Worm (Caenorhabditis elegans) whole organism, L3 larva: ENCODE results near the gene srd-19.

ENCODE experiments used
- R02D3.7 ChIP-seq: fragments of 150-350 bp; optimal IDR thresholded peaks from 2 replicates; lab custom pipeline; 2014; ENCODE audit warnings: missing biosample characterization, missing genetic modification characterization
- ZK546.5 ChIP-seq: sonication (generic microtip); optimal IDR thresholded peaks from 2 replicates; lab custom pipeline; 2017; ENCODE audit warnings: missing biosample characterization, missing genetic modification characterization
- aly-2 ChIP-seq: fragments of 150-350 bp; optimal IDR thresholded peaks from 2 replicates; lab custom pipeline; 2014; ENCODE audit warnings: missing biosample characterization, missing genetic modification characterization
- ama-1 ChIP-seq: fragments of 150-350 bp; optimal IDR thresholded peaks from 2 replicates; lab custom pipeline; 2018
- ceh-28 ChIP-seq: fragments of 150-350 bp; optimal IDR thresholded peaks from 2 replicates; lab custom pipeline; 2014; ENCODE audit warnings: missing biosample characterization, missing genetic modification reagents, missing genetic modification characterization
- ceh-82 ChIP-seq: fragments of 150-350 bp; optimal IDR thresholded peaks from 2 replicates; lab custom pipeline; 2014; ENCODE audit warnings: missing biosample characterization, missing genetic modification characterization
- daf-12 ChIP-seq: fragments of 150-350 bp; optimal IDR thresholded peaks from 2 replicates; lab custom pipeline; 2014; ENCODE audit warnings: missing biosample characterization, missing genetic modification reagents, missing genetic modification characterization
- egl-27 ChIP-seq: sonication (generic microtip); optimal IDR thresholded peaks from 4 replicates; lab custom pipeline; 2017; ENCODE audit warnings: missing biosample characterization, missing genetic modification reagents, missing genetic modification characterization
- egl-5 ChIP-seq: fragments of 150-350 bp; optimal IDR thresholded peaks from 2 replicates; lab custom pipeline; 2017; ENCODE audit warnings: missing biosample characterization, missing genetic modification reagents, missing genetic modification characterization, inconsistent platforms
- elt-1 ChIP-seq: fragments of 150-350 bp; optimal IDR thresholded peaks from 2 replicates; lab custom pipeline; 2014; ENCODE audit warnings: missing biosample characterization, missing genetic modification characterization
- elt-2 ChIP-seq: sonication (generic microtip); optimal IDR thresholded peaks from 2 replicates; lab custom pipeline; 2016; ENCODE audit warnings: missing genetic modification reagents, mild to moderate bottlenecking, missing genetic modification characterization, missing compliant biosample characterization
- elt-3 ChIP-seq, 3 experiments: fragments of 150-350 bp in 1 of 3; sonication (generic microtip) in 2 of 3; optimal IDR thresholded peaks; 2 replicates in 2 of 3; 4 replicates in 1 of 3; lab custom pipeline; 2014 to 2017; ENCODE audit warnings: missing biosample characterization in 3 of 3, missing genetic modification characterization in 3 of 3
- eor-1 ChIP-seq, 2 experiments: fragments of 150-350 bp; optimal IDR thresholded peaks; 2 replicates each; lab custom pipeline; 2014 to 2018; ENCODE audit warnings: missing biosample characterization in 2 of 2, missing genetic modification characterization in 2 of 2
- fkh-10 ChIP-seq: sonication (generic microtip); optimal IDR thresholded peaks from 2 replicates; lab custom pipeline; 2017; ENCODE audit warnings: missing biosample characterization, missing genetic modification reagents, missing genetic modification characterization
- fkh-2 ChIP-seq: fragments of 150-350 bp; optimal IDR thresholded peaks from 2 replicates; lab custom pipeline; 2014; ENCODE audit warnings: missing biosample characterization, missing genetic modification reagents, missing genetic modification characterization
- fos-1 ChIP-seq: fragments of 150-350 bp; optimal IDR thresholded peaks from 2 replicates; lab custom pipeline; 2014; ENCODE audit warnings: missing biosample characterization, missing genetic modification characterization
- hmg-11 ChIP-seq: sonication (generic microtip); optimal IDR thresholded peaks from 2 replicates; lab custom pipeline; 2016; ENCODE audit warnings: missing genetic modification characterization, missing compliant biosample characterization
- jun-1 ChIP-seq: fragments of 150-350 bp; optimal IDR thresholded peaks from 2 replicates; lab custom pipeline; 2014; ENCODE audit warnings: missing biosample characterization, missing genetic modification reagents, missing genetic modification characterization
- lin-15B ChIP-seq: fragments of 150-350 bp; optimal IDR thresholded peaks from 2 replicates; lab custom pipeline; 2014; ENCODE audit warnings: missing biosample characterization, missing genetic modification characterization
- lin-39 ChIP-seq: fragments of 150-350 bp; optimal IDR thresholded peaks from 2 replicates; lab custom pipeline; 2018; ENCODE audit warnings: missing biosample characterization, missing genetic modification reagents, missing genetic modification characterization
- lsy-12 ChIP-seq: sonication (generic microtip); optimal IDR thresholded peaks from 2 replicates; lab custom pipeline; 2016; ENCODE audit warnings: mild to moderate bottlenecking, missing genetic modification characterization, missing compliant biosample characterization
- mml-1 ChIP-seq: fragments of 150-350 bp; sonication (generic microtip); optimal IDR thresholded peaks from 3 replicates; lab custom pipeline; 2014; ENCODE audit warnings: missing biosample characterization, missing genetic modification characterization
- nfya-1 ChIP-seq: sonication (generic microtip); optimal IDR thresholded peaks from 2 replicates; lab custom pipeline; 2017; ENCODE audit warnings: missing genetic modification characterization, mild to moderate bottlenecking, missing compliant biosample characterization, antibody characterized with exemption, moderate library complexity; ENCODE audit not compliant: insufficient read depth
- nhr-12 ChIP-seq: fragments of 150-350 bp; optimal IDR thresholded peaks from 2 replicates; lab custom pipeline; 2014; ENCODE audit warnings: missing biosample characterization, missing genetic modification characterization
- nhr-23 ChIP-seq: fragments of 150-350 bp; optimal IDR thresholded peaks from 2 replicates; lab custom pipeline; 2014; ENCODE audit warnings: missing biosample characterization, missing genetic modification reagents, missing genetic modification characterization
- nhr-237 ChIP-seq: fragments of 150-350 bp; optimal IDR thresholded peaks from 2 replicates; lab custom pipeline; 2014; ENCODE audit warnings: missing biosample characterization, missing genetic modification characterization
- nhr-28 ChIP-seq: fragments of 150-350 bp; optimal IDR thresholded peaks from 2 replicates; lab custom pipeline; 2014; ENCODE audit warnings: missing biosample characterization, missing genetic modification characterization
- nhr-67 ChIP-seq: fragments of 150-350 bp; optimal IDR thresholded peaks from 2 replicates; lab custom pipeline; 2014; ENCODE audit warnings: missing biosample characterization, missing genetic modification characterization
- nhr-77 ChIP-seq: fragments of 150-350 bp; optimal IDR thresholded peaks from 2 replicates; lab custom pipeline; 2014; ENCODE audit warnings: missing biosample characterization, missing genetic modification characterization
- pqm-1 ChIP-seq: fragments of 150-350 bp; optimal IDR thresholded peaks from 2 replicates; lab custom pipeline; 2017; ENCODE audit warnings: missing biosample characterization, missing genetic modification characterization, inconsistent platforms
- sea-2 ChIP-seq: fragments of 150-350 bp; sonication (generic microtip); optimal IDR thresholded peaks from 4 replicates; lab custom pipeline; 2014; ENCODE audit warnings: missing biosample characterization, missing genetic modification reagents, missing genetic modification characterization
- skn-1 ChIP-seq: fragments of 150-350 bp; optimal IDR thresholded peaks from 2 replicates; lab custom pipeline; 2014; ENCODE audit warnings: missing biosample characterization, missing genetic modification characterization
- snpc-4 ChIP-seq: fragments of 150-350 bp; optimal IDR thresholded peaks from 2 replicates; lab custom pipeline; 2014; ENCODE audit warnings: missing biosample characterization, missing genetic modification characterization
- tbx-2 ChIP-seq: sonication (generic microtip); optimal IDR thresholded peaks from 2 replicates; lab custom pipeline; 2016; ENCODE audit warnings: mild to moderate bottlenecking, missing genetic modification characterization, missing compliant biosample characterization
- unc-39 ChIP-seq: sonication (generic microtip); optimal IDR thresholded peaks from 4 replicates; lab custom pipeline; 2017; ENCODE audit warnings: missing biosample characterization, missing genetic modification characterization
- unc-62 ChIP-seq: fragments of 150-350 bp; sonication (generic microtip); optimal IDR thresholded peaks from 4 replicates; lab custom pipeline; 2014; ENCODE audit warnings: missing biosample characterization, missing genetic modification reagents, missing genetic modification characterization
- zag-1 ChIP-seq: fragments of 150-350 bp; optimal IDR thresholded peaks from 2 replicates; lab custom pipeline; 2014; ENCODE audit warnings: missing biosample characterization, missing genetic modification characterization
- ztf-11 ChIP-seq: fragments of 150-350 bp; optimal IDR thresholded peaks from 2 replicates; lab custom pipeline; 2014; ENCODE audit warnings: missing biosample characterization, missing genetic modification characterization
- ztf-4 ChIP-seq: fragments of 150-350 bp; optimal IDR thresholded peaks from 2 replicates; lab custom pipeline; 2014; ENCODE audit warnings: missing biosample characterization, missing genetic modification characterization

Gene srd-19

ce11 chrV:13427378-13427777 is 1.2 kb downstream of the srd-19 start:
- no peak for TF ChIP-seq hmg-11 (tag; lab: Kevin White, UChicago)
- TF ChIP-seq lin-15B (tag; lab: Kevin White, UChicago), result no peak
- TF ChIP-seq nhr-23 (tag; lab: Kevin White, UChicago), result no peak
- TF ChIP-seq zag-1 (tag; lab: Kevin White, UChicago), result no peak
- no peak for TF ChIP-seq elt-2 (tag; lab: Kevin White, UChicago)
- no peak for TF ChIP-seq tbx-2
- TF ChIP-seq daf-12 (tag; lab: Kevin White, UChicago), result no peak
- no peak for TF ChIP-seq nhr-77
- no peak for TF ChIP-seq ama-1 (lab: Kevin White, UChicago)
- no peak for TF ChIP-seq snpc-4 (tag; lab: Kevin White, UChicago)
- no peak for TF ChIP-seq lin-39
- TF ChIP-seq fkh-2 (tag; lab: Kevin White, UChicago), result no peak

DNA sequence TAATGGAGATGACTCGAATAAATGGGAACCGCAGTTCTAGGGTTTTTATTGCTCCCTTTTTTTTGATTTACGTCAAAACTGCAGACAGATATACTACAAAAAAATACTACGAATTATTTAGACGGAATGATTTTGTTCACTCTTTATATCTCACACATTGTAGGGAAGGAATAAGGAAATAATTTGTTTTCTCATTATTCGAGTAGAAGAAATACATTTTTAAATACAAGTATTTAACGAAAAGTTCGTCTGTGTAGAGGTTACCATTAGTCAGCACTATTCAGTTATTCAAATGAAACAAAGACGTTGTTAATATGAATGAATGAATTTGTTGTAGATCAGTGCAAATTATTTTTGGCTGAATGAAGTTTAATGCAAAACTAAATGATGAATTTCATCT is 1.8 kb downstream of the srd-19 start, which contains the start of gene srd-18:
Gene srd-18, minus strand, starts transcription at position 101 of the 400 bp plus-strand sequence.
- TF ChIP-seq ztf-4 (tag; lab: Kevin White, UChicago) (no peak), R02D3.7 (tag; lab: Kevin White, UChicago) (no peak), nfya-1 (no peak), nhr-67 (tag; lab: Kevin White, UChicago) (no peak), snpc-4 (tag; lab: Kevin White, UChicago) (no peak), eor-1 (tag; optimal IDR thresholded peaks at IDR 0.05; lab: Kevin White, UChicago) (no peak), nhr-237 (tag; lab: Kevin White, UChicago) (no peak), ama-1 (lab: Kevin White, UChicago) (no peak), fos-1 (no peak), pqm-1 (tag; lab: Kevin White, UChicago) (no peak), elt-1 (no peak), sea-2 (GFP tag; lab: Kevin White, UChicago) (no peak)

DNA sequence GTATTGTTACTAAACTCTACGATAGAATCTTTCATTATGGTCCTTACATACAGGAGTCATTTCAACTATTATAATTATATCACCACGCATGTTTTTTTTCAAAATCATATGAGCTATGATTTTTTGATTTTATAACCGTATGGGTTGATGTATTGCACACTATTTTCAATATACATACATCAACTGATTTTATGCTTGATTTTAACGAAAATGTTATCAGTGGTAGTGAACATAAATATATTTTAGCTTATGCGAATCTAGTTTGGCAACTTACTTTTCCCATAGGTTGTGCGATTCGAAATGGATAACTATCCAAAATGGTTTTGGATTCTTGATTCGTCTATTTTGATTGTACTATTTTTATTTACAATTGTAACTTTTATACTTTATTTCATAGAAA is 5.0 kb downstream of the srd-19 start, which contains the start of gene srv-10:
Gene srv-10, plus strand, starts transcription at position 301 of the 400 bp plus-strand sequence.
- TF ChIP-seq nhr-28 (tag; lab: Kevin White, UChicago) (no peak), pqm-1 (tag; lab: Kevin White, UChicago) (no peak), nhr-23 (tag; lab: Kevin White, UChicago) (no peak), jun-1 (no peak), zag-1 (tag; lab: Kevin White, UChicago) (no peak), lin-39 (no peak), egl-27 (tag; lab: Kevin White, UChicago) (no peak), nhr-12 (tag; lab: Kevin White, UChicago) (no peak), ztf-11 (no peak)

ce11 chrV:13423045-13423444 is 5.5 kb downstream of the srd-19 start, which contains the start of gene srv-9:
TSS of gene srv-9 (minus strand) at chrV:13423145.
- no peak for TF ChIP-seq egl-5 (tag; lab: Kevin White, UChicago)
- no peak for TF ChIP-seq eor-1 (tag; optimal IDR thresholded peaks at IDR 0.05; lab: Kevin White, UChicago)
- no peak for TF ChIP-seq lsy-12 (tag; lab: Kevin White, UChicago)
- TF ChIP-seq ZK546.5 (tag; lab: Kevin White, UChicago), result no peak
- no peak for TF ChIP-seq unc-62 (GFP tag; lab: Kevin White, UChicago)
- no peak for TF ChIP-seq ceh-82 (tag; lab: Kevin White, UChicago)
- TF ChIP-seq sea-2 (GFP tag; lab: Kevin White, UChicago), result no peak
- TF ChIP-seq elt-3 (tag; optimal IDR thresholded peaks at IDR 0.05; lab: Kevin White, UChicago), result no peak
- TF ChIP-seq jun-1, result no peak
- TF ChIP-seq fos-1, result no peak
- TF ChIP-seq ceh-28 (tag; lab: Kevin White, UChicago), result no peak
- no peak for TF ChIP-seq fkh-10 (GFP tag; lab: Kevin White, UChicago)
- no peak for TF ChIP-seq nhr-12 (tag; lab: Kevin White, UChicago)
- TF ChIP-seq skn-1 (tag; lab: Kevin White, UChicago), result no peak

DNA sequence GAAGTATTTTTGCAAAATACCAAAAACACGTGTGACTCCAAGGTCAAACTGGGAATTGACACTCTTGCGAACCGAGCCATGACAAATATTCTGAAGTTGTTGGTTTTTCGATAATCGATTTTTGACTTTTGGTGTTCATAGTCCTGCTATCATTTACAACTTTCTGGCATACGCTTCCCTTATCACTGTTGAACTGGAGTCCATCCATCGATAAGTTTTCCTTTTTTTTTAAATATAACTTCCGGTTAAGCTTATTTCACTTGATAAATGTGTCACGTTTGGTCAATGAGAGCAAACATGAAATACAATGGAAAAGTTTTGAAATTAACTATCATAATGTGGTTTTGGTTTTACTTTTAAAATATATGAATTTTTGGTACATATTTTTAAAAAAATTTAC is 6.9 kb downstream of the srd-19 start:
- no peak for TF ChIP-seq elt-3 (tag; optimal IDR thresholded peaks at IDR 0.05; lab: Kevin White, UChicago)
- TF ChIP-seq fos-1, result no peak
- TF ChIP-seq nhr-23 (tag; lab: Kevin White, UChicago), result no peak
- TF ChIP-seq pqm-1 (tag; lab: Kevin White, UChicago), result peak; percentile 96
- TF ChIP-seq sea-2 (GFP tag; lab: Kevin White, UChicago), result no peak
- no peak for TF ChIP-seq nhr-77
- TF ChIP-seq mml-1 (tag; lab: Kevin White, UChicago), result no peak
- no peak for TF ChIP-seq ZK546.5 (tag; lab: Kevin White, UChicago)
- no peak for TF ChIP-seq ama-1 (lab: Kevin White, UChicago)
- TF ChIP-seq ceh-28 (tag; lab: Kevin White, UChicago), result no peak
- TF ChIP-seq jun-1, result peak; percentile 18
- no peak for TF ChIP-seq hmg-11 (tag; lab: Kevin White, UChicago)
- no peak for TF ChIP-seq aly-2 (tag; lab: Kevin White, UChicago)
- peak; percentile 91 for TF ChIP-seq elt-2 (tag; lab: Kevin White, UChicago)
- TF ChIP-seq nhr-237 (tag; lab: Kevin White, UChicago), result no peak
- no peak for TF ChIP-seq unc-39
